Worm (Caenorhabditis elegans): ENCODE measurements around the gene C36A4.10.
"Not testable (repeated sequence)": the region's sequence is repeated elsewhere in the genome, so short reads cannot be mapped to it uniquely, and the experiment has no call there.

The C36A4.10 gene

DNA sequence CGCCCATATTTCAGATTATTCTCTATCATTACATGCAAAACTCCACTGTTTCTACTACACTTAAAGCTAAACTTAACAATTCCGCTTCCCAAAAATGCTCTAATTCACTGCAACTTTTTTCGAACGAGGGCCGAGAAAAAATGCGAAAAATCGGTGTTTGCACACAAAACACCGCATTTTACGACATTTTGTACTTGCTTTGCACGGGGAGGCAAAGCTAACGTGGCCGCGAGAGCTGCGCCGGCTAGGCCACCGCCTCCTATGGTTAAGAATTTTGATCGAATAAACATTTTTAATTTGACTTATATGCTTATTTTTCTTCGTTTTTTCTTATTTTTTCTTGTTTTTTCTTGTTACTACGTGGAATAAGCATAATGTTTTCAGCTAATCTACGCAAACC lies 23.6 kb upstream of the C36A4.10 start:
- peak; percentile 89 for TF ChIP-seq pha-4 (GFP tag; IDR thresholded peaks at IDR 0.05)
- not testable (repeated sequence) for TF ChIP-seq pha-4 (tag; optimal IDR thresholded peaks at IDR 0.05)
- 0 out of 2 replicates have a peak, but pooled peaks have one; percentile 34 for TF ChIP-seq saeg-2 (GFP tag; IDR thresholded peaks at IDR 0.05)
- TF ChIP-seq madf-9 (GFP tag; conservative IDR thresholded peaks at IDR 0.05), result peak; percentile 93
- TF ChIP-seq tra-1 (GFP tag; IDR thresholded peaks at IDR 0.05), result peak; percentile 71
- peak; percentile 77 for TF ChIP-seq Y48G9A.11 (GFP tag; IDR thresholded peaks at IDR 0.05)
- peak; percentile 96 for TF ChIP-seq dmd-6 (GFP tag; IDR thresholded peaks at IDR 0.05)
- TF ChIP-seq egl-43 (GFP tag; IDR thresholded peaks at IDR 0.05), result peak; percentile 80
- 0 out of 2 replicates have a peak, but pooled peaks have one; percentile 64 for TF ChIP-seq mxl-2 (GFP tag; conservative IDR thresholded peaks at IDR 0.05)
- TF ChIP-seq nhr-42 (GFP tag; IDR thresholded peaks at IDR 0.05), result peak; percentile 95
- 0 out of 2 replicates have a peak, but pooled peaks have one; percentile 65 for TF ChIP-seq Y75B8A.6 (GFP tag; IDR thresholded peaks at IDR 0.05)
- peak; percentile 82 for TF ChIP-seq mes-2 (tag; optimal IDR thresholded peaks at IDR 0.05; ENCODE audit: poor library complexity, severe bottlenecking)
- TF ChIP-seq arid-1 (GFP tag; conservative IDR thresholded peaks at IDR 0.05), result peak; percentile 45; the same call in 1 of the 2 replicates
- peak; percentile 62 for TF ChIP-seq rbr-2 (tag; optimal IDR thresholded peaks at IDR 0.05)
- peak; percentile 90 for TF ChIP-seq lin-29 (GFP tag; IDR thresholded peaks at IDR 0.05)
- peak; percentile 94 for TF ChIP-seq ZK337.2 (GFP tag; IDR thresholded peaks at IDR 0.05)
- TF ChIP-seq zfp-3 (GFP tag; conservative IDR thresholded peaks at IDR 0.05), result peak; percentile 93
- TF ChIP-seq ceh-20 (GFP tag; IDR thresholded peaks at IDR 0.05), result peak; percentile 94
- TF ChIP-seq T26A8.4 (GFP tag; IDR thresholded peaks at IDR 0.05), result peak; percentile 86
- TF ChIP-seq lsy-2 (tag; optimal IDR thresholded peaks at IDR 0.05), result peak; percentile 14 to 87
- TF ChIP-seq Y105C5A.15 (GFP tag; IDR thresholded peaks at IDR 0.05), result 0 out of 2 replicates have a peak, but pooled peaks have one; percentile 62
- TF ChIP-seq D1046.2 (GFP tag; IDR thresholded peaks at IDR 0.05), result peak; percentile 89
- TF ChIP-seq hlh-11 (tag; optimal IDR thresholded peaks at IDR 0.05), result peak; percentile 38
- peak; percentile 68; the same call in 1 of the 2 replicates for TF ChIP-seq ceh-44 (GFP tag; IDR thresholded peaks at IDR 0.05)
- peak; percentile 84 for TF ChIP-seq lin-1 (GFP tag; IDR thresholded peaks at IDR 0.05)
- peak; percentile 67; the same call in 1 of the 2 replicates for TF ChIP-seq php-3 (GFP tag; IDR thresholded peaks at IDR 0.05)
- TF ChIP-seq lin-38 (GFP tag; IDR thresholded peaks at IDR 0.05), result peak; percentile 93
- peak; percentile 93 for TF ChIP-seq vab-7 (GFP tag; IDR thresholded peaks at IDR 0.05)
- peak; percentile 97 for TF ChIP-seq hmg-1.1 (GFP tag; IDR thresholded peaks at IDR 0.05)
- TF ChIP-seq dpl-1 (GFP tag; optimal IDR thresholded peaks at IDR 0.05), result peak; percentile 21
- TF ChIP-seq mdt-29 (GFP tag; IDR thresholded peaks at IDR 0.05), result peak; percentile 81
- TF ChIP-seq ctbp-1 (GFP tag; IDR thresholded peaks at IDR 0.05), result peak; percentile 73; the same call in 1 of the 2 replicates
- TF ChIP-seq T20F7.1 (GFP tag; optimal IDR thresholded peaks at IDR 0.05), result peak; percentile 38
- TF ChIP-seq set-16 (GFP tag; IDR thresholded peaks at IDR 0.05), result peak; percentile 60; the same call in 1 of the 2 replicates
- TF ChIP-seq hif-1 (tag; optimal IDR thresholded peaks at IDR 0.05), result peak in 1 of 2 experiments; percentile 53
- peak; percentile 98 for TF ChIP-seq dmd-9 (GFP tag; IDR thresholded peaks at IDR 0.05)
- TF ChIP-seq tag-97 (GFP tag; IDR thresholded peaks at IDR 0.05), result 0 out of 2 replicates have a peak, but pooled peaks have one; percentile 69

DNA sequence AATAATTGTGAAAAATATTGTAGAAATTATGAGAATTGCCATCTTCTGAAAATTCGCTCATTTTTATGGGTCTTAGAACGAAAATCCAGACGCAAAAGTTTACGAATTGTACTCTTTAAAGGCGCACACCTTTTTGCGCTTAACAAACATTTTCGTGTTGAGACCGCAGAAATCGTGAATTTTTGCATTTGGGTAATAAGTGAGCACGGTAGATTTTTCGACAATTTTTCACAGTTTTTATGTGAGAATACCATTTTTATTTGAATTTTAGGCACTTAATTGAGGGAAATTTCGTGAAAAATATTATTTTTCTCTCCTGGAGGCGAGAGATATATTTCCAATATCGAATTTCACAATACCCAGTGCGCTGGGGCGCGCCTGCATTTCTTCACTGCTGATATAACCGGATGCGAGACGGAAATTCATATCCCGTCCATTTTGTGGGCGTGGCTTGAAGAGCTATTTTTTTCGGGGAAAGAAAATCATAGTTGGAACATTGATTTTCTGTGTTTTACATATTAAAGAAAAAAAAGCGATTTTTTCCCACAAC lies 20.8 kb upstream of the C36A4.10 start, which contains the start of gene cyp-25A4:
Gene cyp-25A4 (minus strand): TSS at position 51 of the 550 bp plus-strand sequence.
- TF ChIP-seq lin-1 (GFP tag; IDR thresholded peaks at IDR 0.05) (0 out of 2 replicates have a peak, but pooled peaks have one; percentile 20), lin-38 (GFP tag; IDR thresholded peaks at IDR 0.05) (peak; percentile 86)
